Fruit fly (Drosophila melanogaster) whole organism, embryonic: ENCODE data around the gene CG10345.

Source experiments
- Atf3 ChIP-seq: fragments of 200-800 bp; sonication (Bioruptor generic); optimal IDR thresholded peaks from 3 replicates; lab custom pipeline; 2016; ENCODE audit warnings: missing biosample characterization, missing genetic modification characterization
- Bgb ChIP-seq: fragments of 200-800 bp; sonication (Bioruptor generic); IDR thresholded peaks from 2 replicates; pipeline ENCODE4 v1.3.6; 2022; ENCODE audit warnings: missing biosample characterization, missing genetic modification characterization; ENCODE audit not compliant: partially characterized antibody
- Blimp-1 ChIP-seq: fragments of 200-800 bp; sonication (Bioruptor generic); optimal IDR thresholded peaks from 3 replicates; lab custom pipeline; 2018; ENCODE audit warnings: missing biosample characterization, missing genetic modification characterization, mild to moderate bottlenecking, moderate library complexity, missing genetic modification reagents
- CG10654 ChIP-seq: fragments of 200-800 bp; sonication (Bioruptor generic); optimal IDR thresholded peaks from 2 replicates; lab custom pipeline; 2016; ENCODE audit warnings: missing biosample characterization, missing genetic modification characterization
- CG11085 ChIP-seq: fragments of 200-800 bp; sonication (Bioruptor generic); IDR thresholded peaks from 2 replicates; pipeline ENCODE4 v1.3.6; 2022; ENCODE audit warnings: missing biosample characterization, missing genetic modification characterization
- CG12071 ChIP-seq: fragments of 200-800 bp; sonication (Bioruptor generic); optimal IDR thresholded peaks from 3 replicates; lab custom pipeline; 2018; ENCODE audit warnings: missing biosample characterization, mild to moderate bottlenecking, missing genetic modification characterization
- CG13287 ChIP-seq: fragments of 200-800 bp; sonication (Bioruptor generic); IDR thresholded peaks from 2 replicates; pipeline ENCODE4 v1.3.6; 2022; ENCODE audit warnings: missing biosample characterization, missing genetic modification characterization; ENCODE audit not compliant: partially characterized antibody
- CG13424 ChIP-seq: fragments of 200-800 bp; sonication (Bioruptor generic); optimal IDR thresholded peaks from 2 replicates; lab custom pipeline; 2019; ENCODE audit warnings: missing biosample characterization, mild to moderate bottlenecking, missing genetic modification characterization, moderate library complexity
- CG13894 ChIP-seq: fragments of 200-800 bp; sonication (Bioruptor generic); optimal IDR thresholded peaks from 3 replicates; lab custom pipeline; 2018; ENCODE audit warnings: missing biosample characterization, mild to moderate bottlenecking, missing genetic modification characterization, moderate library complexity
- CG14860 ChIP-seq: fragments of 200-800 bp; sonication (Bioruptor generic); IDR thresholded peaks from 3 replicates; pipeline ENCODE4 v1.3.6; 2022; ENCODE audit warnings: missing biosample characterization, missing genetic modification characterization; ENCODE audit not compliant: partially characterized antibody
- CG15696 ChIP-seq: fragments of 200-800 bp; sonication (Bioruptor generic); optimal IDR thresholded peaks from 2 replicates; lab custom pipeline; 2019; ENCODE audit warnings: missing biosample characterization, mild to moderate bottlenecking, missing genetic modification characterization, moderate library complexity
- CG18599 ChIP-seq: fragments of 200-800 bp; sonication (Bioruptor generic); optimal IDR thresholded peaks from 3 replicates; lab custom pipeline; 2017; ENCODE audit warnings: missing biosample characterization, missing genetic modification characterization, mild to moderate bottlenecking, moderate library complexity, missing genetic modification reagents
- CG31224 ChIP-seq: fragments of 200-800 bp; sonication (Bioruptor generic); IDR thresholded peaks from 2 replicates; pipeline ENCODE4 v1.3.6; 2022; ENCODE audit warnings: missing biosample characterization, missing genetic modification characterization
- CG6272 ChIP-seq: fragments of 200-800 bp; sonication (Bioruptor generic); IDR thresholded peaks from 2 replicates; pipeline ENCODE4 v1.3.6; 2022; ENCODE audit warnings: missing biosample characterization, missing genetic modification characterization
- CG7745 ChIP-seq: fragments of 200-800 bp; sonication (Bioruptor generic); optimal IDR thresholded peaks from 2 replicates; lab custom pipeline; 2018; ENCODE audit warnings: missing biosample characterization, mild to moderate bottlenecking, missing genetic modification characterization, moderate library complexity
- CG7963 ChIP-seq: fragments of 200-800 bp; sonication (Bioruptor generic); IDR thresholded peaks from 3 replicates; pipeline ENCODE4 v1.3.6; 2022; ENCODE audit warnings: missing biosample characterization, missing genetic modification characterization; ENCODE audit not compliant: partially characterized antibody
- CG9609 ChIP-seq: fragments of 200-800 bp; sonication (Bioruptor generic); optimal IDR thresholded peaks from 3 replicates; lab custom pipeline; 2016; ENCODE audit warnings: missing biosample characterization, missing genetic modification characterization
- CG9797 ChIP-seq: fragments of 200-800 bp; sonication (Bioruptor generic); optimal IDR thresholded peaks from 3 replicates; lab custom pipeline; 2018; ENCODE audit warnings: missing biosample characterization, mild to moderate bottlenecking, missing genetic modification characterization
- Dbx ChIP-seq: fragments of 200-800 bp; sonication (Bioruptor generic); IDR thresholded peaks from 3 replicates; pipeline ENCODE4 v1.3.6; 2022; ENCODE audit warnings: missing biosample characterization, missing genetic modification characterization
- Dp ChIP-seq: fragments of 200-800 bp; sonication (Bioruptor generic); optimal IDR thresholded peaks from 2 replicates; lab custom pipeline; 2018; ENCODE audit warnings: missing biosample characterization, mild to moderate bottlenecking, missing genetic modification characterization, moderate library complexity
- E2f1 ChIP-seq: fragments of 200-800 bp; sonication (Bioruptor generic); IDR thresholded peaks from 2 replicates; pipeline ENCODE4 v1.3.6; 2022; ENCODE audit warnings: missing biosample characterization, missing genetic modification characterization
- Ets97D ChIP-seq: fragments of 200-800 bp; sonication (Bioruptor generic); optimal IDR thresholded peaks from 3 replicates; lab custom pipeline; 2016; ENCODE audit warnings: missing biosample characterization, missing genetic modification characterization
- MESR4 ChIP-seq: fragments of 200-800 bp; sonication (Bioruptor generic); optimal IDR thresholded peaks from 2 replicates; lab custom pipeline; 2018; ENCODE audit warnings: missing biosample characterization, mild to moderate bottlenecking, missing genetic modification characterization, moderate library complexity
- Nf-YA ChIP-seq: fragments of 200-800 bp; sonication (Bioruptor generic); IDR thresholded peaks from 2 replicates; pipeline ENCODE4 v1.3.6; 2022; ENCODE audit warnings: missing biosample characterization, missing genetic modification characterization
- NfI ChIP-seq: fragments of 200-800 bp; sonication (Bioruptor generic); optimal IDR thresholded peaks from 3 replicates; lab custom pipeline; 2018; ENCODE audit warnings: missing biosample characterization, mild to moderate bottlenecking, missing genetic modification characterization, moderate library complexity
- PHDP ChIP-seq: fragments of 200-800 bp; sonication (Bioruptor generic); optimal IDR thresholded peaks from 3 replicates; lab custom pipeline; 2018; ENCODE audit warnings: missing biosample characterization, mild to moderate bottlenecking, missing genetic modification characterization, moderate library complexity
- ab ChIP-seq: fragments of 200-800 bp; sonication (Bioruptor generic); optimal IDR thresholded peaks from 2 replicates; lab custom pipeline; 2016; ENCODE audit warnings: missing biosample characterization, missing genetic modification characterization
- bbx ChIP-seq: fragments of 200-800 bp; sonication (Bioruptor generic); IDR thresholded peaks from 2 replicates; pipeline ENCODE4 v1.3.6; 2022; ENCODE audit warnings: missing biosample characterization, missing genetic modification characterization; ENCODE audit not compliant: partially characterized antibody
- cas ChIP-seq: fragments of 200-800 bp; sonication (Bioruptor generic); IDR thresholded peaks from 2 replicates; pipeline ENCODE4 v1.3.6; 2022; ENCODE audit warnings: missing biosample characterization, missing genetic modification characterization
- cg ChIP-seq: fragments of 200-800 bp; sonication (Bioruptor generic); optimal IDR thresholded peaks from 3 replicates; lab custom pipeline; 2019; ENCODE audit warnings: missing biosample characterization, mild to moderate bottlenecking, missing genetic modification characterization, moderate library complexity
- chm ChIP-seq: fragments of 200-800 bp; sonication (Bioruptor generic); IDR thresholded peaks from 2 replicates; pipeline ENCODE4 v1.3.6; 2022; ENCODE audit warnings: missing biosample characterization, missing genetic modification characterization
- corto ChIP-seq: fragments of 200-800 bp; sonication (Bioruptor generic); optimal IDR thresholded peaks from 2 replicates; lab custom pipeline; 2016; ENCODE audit warnings: missing biosample characterization, mild to moderate bottlenecking, missing genetic modification characterization, moderate library complexity
- crc ChIP-seq: fragments of 200-800 bp; sonication (Bioruptor generic); optimal IDR thresholded peaks from 2 replicates; lab custom pipeline; 2016; ENCODE audit warnings: missing biosample characterization, missing genetic modification characterization
- esg ChIP-seq: fragments of 200-800 bp; sonication (Bioruptor generic); conservative IDR thresholded peaks from 2 replicates; pipeline ENCODE4 v1.3.6; 2022; ENCODE audit warnings: missing biosample characterization, missing genetic modification characterization
- eve ChIP-seq, 2 experiments: fragments of >200 bp; optimal IDR thresholded peaks; 2 replicates each; lab custom pipeline; 2017; ENCODE audit warnings: missing biosample characterization in 2 of 2, missing genetic modification characterization in 2 of 2
- fru ChIP-seq: fragments of >200 bp; optimal IDR thresholded peaks from 2 replicates; lab custom pipeline; 2017
- kay ChIP-seq: fragments of 200-800 bp; sonication (Bioruptor generic); optimal IDR thresholded peaks from 2 replicates; lab custom pipeline; 2016; ENCODE audit warnings: missing biosample characterization, missing genetic modification characterization
- knrl ChIP-seq: fragments of 200-800 bp; sonication (Bioruptor generic); IDR thresholded peaks from 3 replicates; pipeline ENCODE4 v1.3.6; 2022; ENCODE audit warnings: missing biosample characterization, missing genetic modification characterization; ENCODE audit not compliant: partially characterized antibody
- otp ChIP-seq: fragments of 200-800 bp; sonication (Bioruptor generic); IDR thresholded peaks from 3 replicates; pipeline ENCODE4, ENCODE4 v1.3.6; 2022; ENCODE audit warnings: missing biosample characterization, missing genetic modification characterization
- pan ChIP-seq, 4 experiments: fragments of >200 bp in 3 of 4; fragments of 200-800 bp in 1 of 4; sonication (Bioruptor generic) in 1 of 4; optimal IDR thresholded peaks in 3 of 4; IDR thresholded peaks in 1 of 4; 2 replicates each; pipeline versions ENCODE4 v1.3.6 to Lab custom; 2017 to 2022; ENCODE audit warnings: missing biosample characterization in 2 of 4, missing genetic modification characterization in 2 of 4, mixed read lengths in 1 of 4
- pita ChIP-seq: fragments of 200-800 bp; sonication (Bioruptor generic); optimal IDR thresholded peaks from 2 replicates; lab custom pipeline; 2017; ENCODE audit warnings: missing biosample characterization, mild to moderate bottlenecking, missing genetic modification characterization
- run ChIP-seq: fragments of 200-800 bp; sonication (Bioruptor generic); optimal IDR thresholded peaks from 3 replicates; lab custom pipeline; 2018; ENCODE audit warnings: missing biosample characterization, mild to moderate bottlenecking, missing genetic modification characterization
- sim ChIP-seq: fragments of 200-800 bp; sonication (Bioruptor generic); IDR thresholded peaks from 2 replicates; pipeline ENCODE4 v1.3.6; 2022; ENCODE audit warnings: missing biosample characterization, missing genetic modification characterization
- so ChIP-seq: fragments of 200-800 bp; sonication (Bioruptor generic); IDR thresholded peaks from 3 replicates; pipeline ENCODE4 v1.3.6; 2022; ENCODE audit warnings: missing biosample characterization, missing genetic modification characterization
- ssp ChIP-seq: fragments of 200-800 bp; sonication (Bioruptor generic); IDR thresholded peaks from 2 replicates; pipeline ENCODE4 v1.3.6; 2022; ENCODE audit warnings: missing biosample characterization, missing genetic modification characterization
- vvl ChIP-seq: fragments of 200-800 bp; sonication (Bioruptor generic); IDR thresholded peaks from 2 replicates; pipeline ENCODE4 v1.3.6; 2022; ENCODE audit warnings: missing biosample characterization, missing genetic modification characterization
- wdn ChIP-seq: fragments of 200-800 bp; sonication (Bioruptor generic); IDR thresholded peaks from 2 replicates; pipeline ENCODE4 v1.3.6; 2022; ENCODE audit warnings: missing biosample characterization, missing genetic modification characterization
- wor ChIP-seq: fragments of 200-800 bp; sonication (Bioruptor generic); IDR thresholded peaks from 2 replicates; pipeline ENCODE4 v1.3.6; 2022; ENCODE audit warnings: missing biosample characterization, missing genetic modification characterization
- zen2 ChIP-seq: fragments of 200-800 bp; sonication (Bioruptor generic); IDR thresholded peaks from 3 replicates; pipeline ENCODE4 v1.3.6; 2022; ENCODE audit warnings: missing biosample characterization, missing genetic modification characterization; ENCODE audit not compliant: partially characterized antibody
- zfh1 ChIP-seq: fragments of 200-800 bp; sonication (Bioruptor generic); IDR thresholded peaks from 3 replicates; pipeline ENCODE4 v1.3.6; 2022; ENCODE audit warnings: missing biosample characterization, missing genetic modification characterization

Gene CG10345

dm6 chr3R:16652091-16652490 is 47.4 kb upstream of the CG10345 start, which contains the start of gene CG14907 (continued):
- TF ChIP-seq CG13894 (tag; lab: Kevin White, UChicago) (no peak), zen2 (peak; percentile 56; the same call in 1 of the 3 replicates), ab (GFP tag; lab: Kevin White, UChicago) (no peak), Ets97D (GFP tag; lab: Kevin White, UChicago) (peak; percentile 18), CG13424 (no peak), cas (no peak), Atf3 (no peak), cg (GFP tag; lab: Kevin White, UChicago) (no peak), CG14860 (peak; percentile 20; the same call in 1 of the 3 replicates), esg (no peak), kay (GFP tag; lab: Kevin White, UChicago) (peak; percentile 91), vvl (GFP tag; lab: Robert Waterston, UW) (0 out of 2 replicates have a peak, but pooled peaks have one; percentile 20), Blimp-1 (GFP tag; lab: Kevin White, UChicago) (no peak), run (tag; lab: Kevin White, UChicago) (no peak), so (GFP tag; lab: Robert Waterston, UW) (no peak), corto (no peak), wor (GFP tag; lab: Robert Waterston, UW) (no peak), otp (GFP tag; lab: Robert Waterston, UW) (no peak), bbx (GFP tag; lab: Robert Waterston, UW) (peak; percentile 69), ssp (GFP tag; lab: Robert Waterston, UW) (0 out of 2 replicates have a peak, but pooled peaks have one; percentile 23), eve (GFP tag; optimal IDR thresholded peaks at IDR 0.05; lab: Kevin White, UChicago) (no peak), CG13287 (GFP tag; lab: Robert Waterston, UW) (peak; percentile 82), CG7963 (GFP tag; lab: Robert Waterston, UW) (peak; percentile 50; the same call in 1 of the 3 replicates), zfh1 (GFP tag; lab: Robert Waterston, UW) (no peak), NfI (GFP tag; lab: Kevin White, UChicago) (peak; percentile 8), E2f1 (GFP tag; lab: Robert Waterston, UW) (no peak), Nf-YA (GFP tag; lab: Robert Waterston, UW) (0 out of 2 replicates have a peak, but pooled peaks have one; percentile 14), chm (0 out of 2 replicates have a peak, but pooled peaks have one; percentile 35), Dp (GFP tag; lab: Kevin White, UChicago) (peak; percentile 84), pita (GFP tag; lab: Kevin White, UChicago) (no peak), CG9609 (GFP tag; lab: Kevin White, UChicago) (no peak), sim (GFP tag; lab: Robert Waterston, UW) (no peak), fru (no peak), CG15696 (tag; lab: Kevin White, UChicago) (no peak), CG31224 (no peak), MESR4 (GFP tag; lab: Kevin White, UChicago) (peak; percentile 68), CG7745 (tag; lab: Kevin White, UChicago) (no peak), pan (optimal IDR thresholded peaks at IDR 0.05; lab: Kevin White, UChicago) (no peak), pan (GFP tag; optimal IDR thresholded peaks at IDR 0.05 in 1 of 2, IDR thresholded peaks at IDR 0.05 in 1 of 2) (no peak), CG12071 (GFP tag; lab: Kevin White, UChicago) (no peak), crc (GFP tag; lab: Kevin White, UChicago) (no peak), wdn (no peak), CG18599 (GFP tag; lab: Kevin White, UChicago) (no peak), PHDP (tag; lab: Kevin White, UChicago) (peak; percentile 7), Bgb (GFP tag; lab: Robert Waterston, UW) (peak; percentile 71; the same call in 1 of the 2 replicates), CG9797 (GFP tag; lab: Kevin White, UChicago) (no peak), CG10654 (GFP tag; lab: Kevin White, UChicago) (no peak), CG6272 (GFP tag; lab: Robert Waterston, UW) (no peak), knrl (peak; percentile 43; the same call in 2 of the 3 replicates), CG11085 (no peak), Dbx (GFP tag; lab: Robert Waterston, UW) (0 out of 3 replicates have a peak, but pooled peaks have one; percentile 16)
